Worm (Caenorhabditis elegans) whole organism, L4 larva: Measurements from ENCODE around the gene nlr-1.

Experiments used
- R02D3.7 ChIP-seq: fragments of 150-350 bp; sonication (generic microtip); optimal IDR thresholded peaks from 3 replicates; lab custom pipeline; 2014; ENCODE audit warnings: missing biosample characterization, missing genetic modification characterization
- T26A8.4 ChIP-seq: fragments of 200-800 bp; sonication (Bioruptor generic); IDR thresholded peaks from 2 replicates; pipeline ENCODE4 v1.3.6; 2022; ENCODE audit warnings: missing genetic modification characterization, missing compliant biosample characterization
- Y105C5A.15 ChIP-seq: fragments of 200-800 bp; sonication (Bioruptor generic); IDR thresholded peaks from 2 replicates; pipeline ENCODE4 v1.3.6; 2022; ENCODE audit warnings: missing genetic modification characterization, missing compliant biosample characterization
- Y48G9A.11 ChIP-seq: fragments of 200-800 bp; sonication (Bioruptor generic); IDR thresholded peaks from 2 replicates; pipeline ENCODE4 v1.3.6; 2022; ENCODE audit warnings: missing genetic modification reagents, missing genetic modification characterization, missing compliant biosample characterization
- Y5F2A.4 ChIP-seq: fragments of 200-800 bp; sonication (Bioruptor generic); optimal IDR thresholded peaks from 2 replicates; lab custom pipeline; 2018; ENCODE audit warnings: mild to moderate bottlenecking, missing genetic modification characterization, missing compliant biosample characterization
- ZK337.2 ChIP-seq: fragments of 200-800 bp; sonication (Bioruptor generic); IDR thresholded peaks from 2 replicates; pipeline ENCODE4 v1.3.6; 2022; ENCODE audit warnings: missing genetic modification reagents, missing genetic modification characterization, missing compliant biosample characterization
- aha-1 ChIP-seq: fragments of 150-350 bp; peaks from one replicate; lab custom pipeline; 2014; ENCODE audit warnings: missing biosample characterization, missing genetic modification characterization
- aly-2 ChIP-seq: sonication (generic microtip); optimal IDR thresholded peaks from 2 replicates; lab custom pipeline; 2018; ENCODE audit warnings: missing biosample characterization, missing genetic modification characterization
- ama-1 ChIP-seq: fragments of 150-350 bp; optimal IDR thresholded peaks from 2 replicates; lab custom pipeline; 2014; ENCODE audit warnings: inconsistent platforms, mixed read lengths
- arid-1 ChIP-seq: fragments of 200-800 bp; sonication (Bioruptor generic); conservative IDR thresholded peaks from 2 replicates; pipeline ENCODE4 v1.3.6; 2022; ENCODE audit warnings: missing genetic modification reagents, missing genetic modification characterization, missing compliant biosample characterization
- attf-4 ChIP-seq: sonication (generic microtip); optimal IDR thresholded peaks from 3 replicates; lab custom pipeline; 2017; ENCODE audit warnings: missing biosample characterization, missing genetic modification characterization
- ceh-28 ChIP-seq: fragments of 150-350 bp; optimal IDR thresholded peaks from 2 replicates; lab custom pipeline; 2014; ENCODE audit warnings: missing biosample characterization, missing genetic modification reagents, missing genetic modification characterization
- ceh-44 ChIP-seq: fragments of 200-800 bp; sonication (Bioruptor generic); IDR thresholded peaks from 2 replicates; pipeline ENCODE4 v1.3.6; 2022; ENCODE audit warnings: missing genetic modification reagents, missing genetic modification characterization, missing compliant biosample characterization
- ces-1 ChIP-seq: fragments of 150-350 bp; sonication (generic microtip); optimal IDR thresholded peaks from 4 replicates; lab custom pipeline; 2014; ENCODE audit warnings: missing biosample characterization, missing genetic modification reagents, missing genetic modification characterization
- ctbp-1 ChIP-seq: fragments of 200-800 bp; sonication (Bioruptor generic); IDR thresholded peaks from 2 replicates; pipeline ENCODE4 v1.3.6; 2022; ENCODE audit warnings: missing genetic modification reagents, missing genetic modification characterization, missing compliant biosample characterization
- daf-16 ChIP-seq, 3 experiments: sonication (generic microtip); optimal IDR thresholded peaks; 2 replicates each; lab custom pipeline; 2016 to 2017; ENCODE audit warnings: missing genetic modification characterization in 3 of 3, missing genetic modification reagents in 3 of 3, mild to moderate bottlenecking in 2 of 3, missing compliant biosample characterization in 2 of 3, missing biosample characterization in 1 of 3, moderate library complexity in 1 of 3
- dmd-9 ChIP-seq: fragments of 200-800 bp; sonication (Bioruptor generic); IDR thresholded peaks from 2 replicates; pipeline ENCODE4 v1.3.6; 2022; ENCODE audit warnings: missing genetic modification reagents, missing genetic modification characterization, missing compliant biosample characterization
- dve-1 ChIP-seq: sonication (generic microtip); optimal IDR thresholded peaks from 2 replicates; lab custom pipeline; 2017; ENCODE audit warnings: antibody characterized with exemption, mild to moderate bottlenecking, missing genetic modification characterization, missing compliant biosample characterization; ENCODE audit not compliant: insufficient read depth
- egl-27 ChIP-seq: sonication (generic microtip); optimal IDR thresholded peaks from 3 replicates; lab custom pipeline; 2017; ENCODE audit warnings: missing biosample characterization, missing genetic modification reagents, missing genetic modification characterization
- egl-43 ChIP-seq: fragments of 200-800 bp; sonication (Bioruptor generic); IDR thresholded peaks from 2 replicates; pipeline ENCODE4 v1.3.6; 2022; ENCODE audit warnings: missing genetic modification reagents, missing genetic modification characterization, missing compliant biosample characterization
- gei-8 ChIP-seq: fragments of 200-800 bp; sonication (Bioruptor generic); optimal IDR thresholded peaks from 2 replicates; lab custom pipeline; 2018; ENCODE audit warnings: mild to moderate bottlenecking, missing genetic modification characterization, missing compliant biosample characterization
- hif-1 ChIP-seq, 2 experiments: sonication (generic microtip); optimal IDR thresholded peaks; 2 replicates each; lab custom pipeline; 2016 to 2017; ENCODE audit warnings: missing compliant biosample characterization in 2 of 2, missing genetic modification characterization in 2 of 2, missing genetic modification reagents in 2 of 2, missing genotype in 2 of 2, mild to moderate bottlenecking in 1 of 2
- hmg-1.1 ChIP-seq: fragments of 200-800 bp; sonication (Bioruptor generic); IDR thresholded peaks from 2 replicates; pipeline ENCODE4 v1.3.6; 2022; ENCODE audit warnings: missing genetic modification reagents, missing genetic modification characterization, missing compliant biosample characterization
- lin-29 ChIP-seq: fragments of 200-800 bp; sonication (Bioruptor generic); IDR thresholded peaks from 2 replicates; pipeline ENCODE4 v1.3.6; 2022; ENCODE audit warnings: missing genetic modification reagents, missing genetic modification characterization, missing compliant biosample characterization
- lin-38 ChIP-seq: fragments of 200-800 bp; sonication (Bioruptor generic); IDR thresholded peaks from 2 replicates; pipeline ENCODE4 v1.3.6; 2022; ENCODE audit warnings: missing genetic modification reagents, missing genetic modification characterization, missing compliant biosample characterization
- lin-39 ChIP-seq: fragments of 150-350 bp; optimal IDR thresholded peaks from 2 replicates; lab custom pipeline; 2014; ENCODE audit warnings: missing biosample characterization, missing genetic modification reagents, missing genetic modification characterization
- lir-3 ChIP-seq: sonication (generic microtip); optimal IDR thresholded peaks from 2 replicates; lab custom pipeline; 2016; ENCODE audit warnings: mild to moderate bottlenecking, missing genetic modification characterization, missing compliant biosample characterization
- lsy-2 ChIP-seq, 2 experiments: fragments of 150-350 bp in 1 of 2; sonication (generic microtip) in 1 of 2; optimal IDR thresholded peaks; 2 replicates each; lab custom pipeline; 2014 to 2017; ENCODE audit warnings: missing biosample characterization in 2 of 2, missing genetic modification characterization in 2 of 2
- mdl-1 ChIP-seq, 2 experiments: fragments of 150-350 bp in 1 of 2; sonication (generic microtip) in 1 of 2; optimal IDR thresholded peaks; 2 replicates each; lab custom pipeline; 2014 to 2017; ENCODE audit warnings: missing biosample characterization in 2 of 2, missing genetic modification characterization in 2 of 2
- mes-2 ChIP-seq: sonication (generic microtip); optimal IDR thresholded peaks from 2 replicates; lab custom pipeline; 2016; ENCODE audit warnings: missing genotype, mild to moderate bottlenecking, missing genetic modification characterization, missing compliant biosample characterization; ENCODE audit not compliant: poor library complexity, severe bottlenecking
- mxl-3 ChIP-seq: fragments of 200-800 bp; sonication (Bioruptor generic); optimal IDR thresholded peaks from 2 replicates; lab custom pipeline; 2018; ENCODE audit warnings: mild to moderate bottlenecking, missing genetic modification characterization, missing compliant biosample characterization
- nhr-10 ChIP-seq: fragments of 150-350 bp; optimal IDR thresholded peaks from 2 replicates; lab custom pipeline; 2014; ENCODE audit warnings: missing biosample characterization, missing genetic modification characterization
- nhr-102 ChIP-seq: sonication (generic microtip); optimal IDR thresholded peaks from 2 replicates; lab custom pipeline; 2016; ENCODE audit warnings: mild to moderate bottlenecking, missing genetic modification characterization, moderate library complexity, missing compliant biosample characterization
- nhr-111 ChIP-seq: fragments of 200-800 bp; sonication (Bioruptor generic); optimal IDR thresholded peaks from 2 replicates; lab custom pipeline; 2018; ENCODE audit warnings: mild to moderate bottlenecking, missing genetic modification characterization, missing compliant biosample characterization
- nhr-237 ChIP-seq: sonication (generic microtip); optimal IDR thresholded peaks from 2 replicates; lab custom pipeline; 2017; ENCODE audit warnings: missing biosample characterization, missing genetic modification characterization
- nhr-25 ChIP-seq: sonication (generic microtip); optimal IDR thresholded peaks from 2 replicates; lab custom pipeline; 2017; ENCODE audit warnings: missing genetic modification characterization, mild to moderate bottlenecking, missing compliant biosample characterization, antibody characterized with exemption, moderate library complexity, borderline replicate concordance; ENCODE audit not compliant: insufficient read depth
- nhr-28 ChIP-seq: fragments of 150-350 bp; optimal IDR thresholded peaks from 2 replicates; lab custom pipeline; 2014; ENCODE audit warnings: missing biosample characterization, missing genetic modification characterization
- nhr-41 ChIP-seq: fragments of 200-800 bp; sonication (Bioruptor generic); IDR thresholded peaks from 2 replicates; pipeline ENCODE4 v1.3.6; 2022; ENCODE audit warnings: missing genetic modification reagents, missing genetic modification characterization, missing compliant biosample characterization
- nhr-42 ChIP-seq: fragments of 200-800 bp; sonication (Bioruptor generic); IDR thresholded peaks from 2 replicates; pipeline ENCODE4 v1.3.6; 2022; ENCODE audit warnings: missing genetic modification characterization, missing compliant biosample characterization
- nhr-77 ChIP-seq: fragments of 150-350 bp; optimal IDR thresholded peaks from 2 replicates; lab custom pipeline; 2014; ENCODE audit warnings: missing biosample characterization, missing genetic modification characterization
- pha-4 ChIP-seq, 2 experiments: fragments of 150-350 bp in 1 of 2; fragments of 200-800 bp in 1 of 2; sonication (Bioruptor generic) in 1 of 2; IDR thresholded peaks in 1 of 2; optimal IDR thresholded peaks in 1 of 2; 2 replicates each; pipeline versions ENCODE4 v1.3.6 to Lab custom; 2014 to 2022; ENCODE audit warnings: missing genetic modification characterization in 2 of 2, missing genetic modification reagents in 2 of 2, missing biosample characterization in 1 of 2, missing compliant biosample characterization in 1 of 2
- php-3 ChIP-seq: fragments of 200-800 bp; sonication (Bioruptor generic); IDR thresholded peaks from 2 replicates; pipeline ENCODE4 v1.3.6; 2022; ENCODE audit warnings: missing genetic modification reagents, missing genetic modification characterization, missing compliant biosample characterization
- skn-1 ChIP-seq: fragments of 150-350 bp; optimal IDR thresholded peaks from 2 replicates; lab custom pipeline; 2014; ENCODE audit warnings: missing biosample characterization, missing genetic modification characterization
- snpc-4 ChIP-seq: fragments of 150-350 bp; optimal IDR thresholded peaks from 2 replicates; lab custom pipeline; 2014; ENCODE audit warnings: missing biosample characterization, missing genetic modification characterization
- tra-1 ChIP-seq: fragments of 200-800 bp; sonication (Bioruptor generic); IDR thresholded peaks from 2 replicates; pipeline ENCODE4 v1.3.6; 2022; ENCODE audit warnings: missing genetic modification reagents, missing genetic modification characterization, missing compliant biosample characterization
- unc-130 ChIP-seq: sonication (generic microtip); optimal IDR thresholded peaks from 2 replicates; lab custom pipeline; 2016; ENCODE audit warnings: missing genetic modification reagents, missing genetic modification characterization, missing compliant biosample characterization
- vab-7 ChIP-seq: fragments of 200-800 bp; sonication (Bioruptor generic); IDR thresholded peaks from 2 replicates; pipeline ENCODE4 v1.3.6; 2022; ENCODE audit warnings: missing genetic modification reagents, missing genetic modification characterization, missing compliant biosample characterization
- zag-1 ChIP-seq: fragments of 150-350 bp; optimal IDR thresholded peaks from 2 replicates; lab custom pipeline; 2014; ENCODE audit warnings: missing biosample characterization, missing genetic modification characterization
- zfp-2 ChIP-seq: sonication (generic microtip); optimal IDR thresholded peaks from 2 replicates; lab custom pipeline; 2016; ENCODE audit warnings: mild to moderate bottlenecking, missing genetic modification characterization, missing compliant biosample characterization
- zfp-3 ChIP-seq: fragments of 200-800 bp; sonication (Bioruptor generic); conservative IDR thresholded peaks from 2 replicates; pipeline ENCODE4 v1.3.6; 2022; ENCODE audit warnings: missing genetic modification reagents, missing genetic modification characterization, missing compliant biosample characterization
- zip-11 ChIP-seq: fragments of 200-800 bp; sonication (Bioruptor generic); IDR thresholded peaks from 2 replicates; pipeline ENCODE4 v1.3.6; 2022; ENCODE audit warnings: missing genetic modification characterization, missing compliant biosample characterization

nlr-1 gene

ce11 chrIV:12121076-12121475 is 57.1 kb downstream of the nlr-1 start, which contains the start of the genes ddb-1 and M18.6 (continued):
- TF ChIP-seq hif-1 (tag; optimal IDR thresholded peaks at IDR 0.05; lab: Kevin White, UChicago) (no peak), tra-1 (no peak), gei-8 (GFP tag; lab: Kevin White, UChicago) (no peak), Y48G9A.11 (GFP tag; lab: Robert Waterston, UW) (no peak), mxl-3 (GFP tag; lab: Kevin White, UChicago) (no peak), ZK337.2 (GFP tag; lab: Robert Waterston, UW) (no peak), ceh-44 (GFP tag; lab: Robert Waterston, UW) (no peak), ceh-28 (tag; lab: Kevin White, UChicago) (no peak), zip-11 (no peak), skn-1 (tag; lab: Kevin White, UChicago) (no peak), dve-1 (tag; lab: Kevin White, UChicago) (peak; percentile 26), php-3 (GFP tag; lab: Robert Waterston, UW) (no peak), nhr-41 (GFP tag; lab: Robert Waterston, UW) (no peak), arid-1 (GFP tag; lab: Robert Waterston, UW) (no peak), zag-1 (tag; lab: Kevin White, UChicago) (no peak), pha-4 (GFP tag; IDR thresholded peaks at IDR 0.05; lab: Robert Waterston, UW) (no peak), pha-4 (tag; optimal IDR thresholded peaks at IDR 0.05; lab: Kevin White, UChicago) (peak; percentile 19), lin-39 (tag; lab: Kevin White, UChicago) (no peak), lin-38 (GFP tag; lab: Robert Waterston, UW) (peak; percentile 93), ces-1 (GFP tag; lab: Kevin White, UChicago) (no peak), R02D3.7 (tag; lab: Kevin White, UChicago) (no peak), hmg-1.1 (GFP tag; lab: Robert Waterston, UW) (0 out of 2 replicates have a peak, but pooled peaks have one; percentile 15), nhr-28 (peak; percentile 25), zfp-3 (GFP tag; lab: Robert Waterston, UW) (no peak), lin-29 (GFP tag; lab: Robert Waterston, UW) (no peak), nhr-111 (no peak), aha-1 (tag; lab: Kevin White, UChicago) (no peak), mes-2 (tag; lab: Kevin White, UChicago) (peak; percentile 48), egl-27 (tag; lab: Kevin White, UChicago) (no peak), dmd-9 (no peak), mdl-1 (tag; optimal IDR thresholded peaks at IDR 0.05; lab: Kevin White, UChicago) (no peak), nhr-10 (tag; lab: Kevin White, UChicago) (no peak), lir-3 (tag; lab: Kevin White, UChicago) (no peak), snpc-4 (no peak), Y105C5A.15 (GFP tag; lab: Robert Waterston, UW) (no peak), Y5F2A.4 (GFP tag; lab: Kevin White, UChicago) (no peak), nhr-77 (tag; lab: Kevin White, UChicago) (no peak), nhr-25 (no peak), egl-43 (GFP tag; lab: Robert Waterston, UW) (no peak), lsy-2 (tag; optimal IDR thresholded peaks at IDR 0.05; lab: Kevin White, UChicago) (peak in 1 of 2 experiments; percentile 56), aly-2 (tag; lab: Kevin White, UChicago) (no peak), nhr-237 (tag; lab: Kevin White, UChicago) (no peak), nhr-42 (GFP tag; lab: Robert Waterston, UW) (no peak), vab-7 (GFP tag; lab: Robert Waterston, UW) (no peak), nhr-102 (no peak), unc-130 (GFP tag; lab: Kevin White, UChicago) (peak; percentile 70), ama-1 (lab: Kevin White, UChicago) (no peak), daf-16 (GFP tag; optimal IDR thresholded peaks at IDR 0.05; lab: Kevin White, UChicago) (no peak), daf-16 (tag; optimal IDR thresholded peaks at IDR 0.05; lab: Kevin White, UChicago) (peak; percentile 41), ctbp-1 (GFP tag; lab: Robert Waterston, UW) (no peak), attf-4 (no peak), zfp-2 (tag; lab: Kevin White, UChicago) (no peak), T26A8.4 (GFP tag; lab: Robert Waterston, UW) (no peak)
